Fruit fly (Drosophila melanogaster): ENCODE measurements around the gene CG14990.
A peak's percentile ranks its signal among the peaks of the same experiment; 100 is the strongest.

Gene CG14990

DNA sequence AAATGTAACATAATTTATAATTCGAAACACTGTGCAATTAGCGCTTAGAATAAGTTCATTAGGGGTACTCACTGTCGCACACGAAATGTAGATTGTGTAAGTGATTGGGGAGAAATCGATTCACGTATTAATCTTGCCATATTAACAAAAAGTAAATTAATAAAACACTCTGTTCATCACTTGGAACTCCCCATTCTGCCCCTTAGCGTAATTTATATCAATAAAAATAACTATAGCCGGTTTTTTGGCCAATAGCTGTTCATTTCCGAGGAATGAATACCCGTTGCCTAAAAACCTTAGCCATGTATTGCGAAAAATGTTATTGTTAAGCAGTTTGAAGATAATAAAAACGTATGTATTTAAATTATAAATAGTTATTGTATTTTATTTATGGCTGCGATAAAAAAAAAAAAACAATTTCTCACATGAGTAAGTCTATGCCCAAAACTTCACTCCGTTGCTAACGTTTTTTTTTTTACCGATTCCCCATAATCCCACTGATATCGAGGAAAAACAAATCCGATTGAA is 33.6 kb upstream of the CG14990 start, which contains the start of gene Ugt305A1 (continued):
- no peak for TF ChIP-seq inv (GFP tag; IDR thresholded peaks at IDR 0.05; ENCODE audit: partially characterized antibody)
- no peak for TF ChIP-seq exex (tag; optimal IDR thresholded peaks at IDR 0.05)
- no peak for TF ChIP-seq Fer3 (tag; optimal IDR thresholded peaks at IDR 0.05)
- peak; percentile 78 for TF ChIP-seq sens (GFP tag)
- no peak for TF ChIP-seq mirr (GFP tag; optimal IDR thresholded peaks at IDR 0.05)
- no peak for TF ChIP-seq Sry-β (GFP tag; optimal IDR thresholded peaks at IDR 0.05)
- TF ChIP-seq CG2120 (GFP tag; optimal IDR thresholded peaks at IDR 0.05) = peak; percentile 30
- TF ChIP-seq CG2202 (tag; optimal IDR thresholded peaks at IDR 0.05) = no peak
- no peak for TF ChIP-seq prd (optimal IDR thresholded peaks at IDR 0.05)
- peak; percentile 26; the same call in 1 of the 3 replicates for TF ChIP-seq prd (GFP tag; IDR thresholded peaks at IDR 0.05)
- TF ChIP-seq ara (GFP tag; IDR thresholded peaks at IDR 0.05) = no peak
- TF ChIP-seq CG10543 (GFP tag; optimal IDR thresholded peaks at IDR 0.05) = no peak
- TF ChIP-seq CG16813 (GFP tag; IDR thresholded peaks at IDR 0.05; ENCODE audit: partially characterized antibody) = no peak
- TF ChIP-seq luna (GFP tag; optimal IDR thresholded peaks at IDR 0.05) = no peak
- TF ChIP-seq BEAF-32 (GFP tag; optimal IDR thresholded peaks at IDR 0.05) = no peak
- no peak for TF ChIP-seq CG17359 (tag; optimal IDR thresholded peaks at IDR 0.05)
- no peak for TF ChIP-seq tll (GFP tag; optimal IDR thresholded peaks at IDR 0.05)
- TF ChIP-seq pnt (GFP tag; optimal IDR thresholded peaks at IDR 0.05) = no peak
- TF ChIP-seq Atf-2 (GFP tag; optimal IDR thresholded peaks at IDR 0.05) = no peak
- TF ChIP-seq CG34376 (GFP tag; optimal IDR thresholded peaks at IDR 0.05) = peak; percentile 6
- peak; percentile 39; the same call in 1 of the 2 replicates for TF ChIP-seq CG32532 (GFP tag; IDR thresholded peaks at IDR 0.05)
- TF ChIP-seq CG17802 (tag; optimal IDR thresholded peaks at IDR 0.05) = no peak
- TF ChIP-seq pb (GFP tag; optimal IDR thresholded peaks at IDR 0.05) = no peak

DNA sequence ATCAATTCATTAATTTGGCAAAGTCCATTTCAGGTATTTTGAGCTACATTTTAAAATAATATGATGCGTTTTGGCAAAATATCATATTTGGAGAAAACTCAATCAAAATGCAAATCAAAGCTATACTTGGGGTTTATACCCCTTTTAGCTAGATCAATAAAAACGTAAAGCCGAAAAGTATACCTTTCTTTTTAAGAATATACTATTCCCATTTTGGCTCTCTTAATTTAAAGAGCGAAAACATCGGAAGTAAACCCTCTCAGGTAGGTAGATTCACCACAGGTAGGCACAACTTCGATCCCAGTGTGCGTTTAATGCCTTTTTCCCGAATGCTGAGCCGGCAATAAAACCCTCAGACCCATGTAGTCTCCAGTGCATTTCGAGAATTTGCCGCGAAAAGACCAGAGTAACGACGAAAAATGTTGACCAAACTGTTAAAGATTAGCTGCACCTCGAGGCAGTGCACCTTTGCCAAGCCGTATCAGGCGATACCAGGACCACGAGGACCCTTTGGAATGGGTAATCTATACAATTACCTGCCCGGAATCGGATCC is 31.0 kb upstream of the CG14990 start, which contains the start of gene dib:
Gene dib (plus strand): TSS at position 372 of the 554 bp plus-strand sequence.
- TF ChIP-seq CG3163 (GFP tag; optimal IDR thresholded peaks at IDR 0.05) (peak; percentile 96), vnd (GFP tag; IDR thresholded peaks at IDR 0.05; ENCODE audit: partially characterized antibody) (no peak), Lim3 (GFP tag; IDR thresholded peaks at IDR 0.05) (no peak), usp (GFP tag; optimal IDR thresholded peaks at IDR 0.05) (no peak), sens (GFP tag) (peak; percentile 57), Sry-δ (GFP tag; optimal IDR thresholded peaks at IDR 0.05) (no peak), CG11247 (GFP tag; IDR thresholded peaks at IDR 0.05) (no peak), CG13894 (tag; optimal IDR thresholded peaks at IDR 0.05) (no peak), gfzf (GFP tag; optimal IDR thresholded peaks at IDR 0.05) (no peak), Kr (GFP tag; optimal IDR thresholded peaks at IDR 0.05) (peak; percentile 46), caup (GFP tag; optimal IDR thresholded peaks at IDR 0.05; ENCODE audit: severe bottlenecking) (no peak), Trl (optimal IDR thresholded peaks at IDR 0.05) (peak; percentile 46 to 57), Trl (GFP tag; optimal IDR thresholded peaks at IDR 0.05) (no peak), Meics (GFP tag; optimal IDR thresholded peaks at IDR 0.05) (no peak), unpg (GFP tag; optimal IDR thresholded peaks at IDR 0.05) (no peak), D19B (GFP tag; optimal IDR thresholded peaks at IDR 0.05) (no peak), CG5180 (GFP tag; optimal IDR thresholded peaks at IDR 0.05) (no peak), Asciz (GFP tag; optimal IDR thresholded peaks at IDR 0.05) (no peak), CG14965 (GFP tag; optimal IDR thresholded peaks at IDR 0.05; ENCODE audit: borderline replicate concordance) (no peak), salm (tag; optimal IDR thresholded peaks at IDR 0.05) (no peak), CG9817 (tag; optimal IDR thresholded peaks at IDR 0.05) (no peak), stc (GFP tag; IDR thresholded peaks at IDR 0.05) (no peak), CG17359 (tag; optimal IDR thresholded peaks at IDR 0.05) (no peak), lmd (GFP tag; IDR thresholded peaks at IDR 0.05) (no peak), CG8944 (GFP tag; optimal IDR thresholded peaks at IDR 0.05) (no peak), cad (GFP tag; optimal IDR thresholded peaks at IDR 0.05) (peak; percentile 94), pfk (GFP tag; optimal IDR thresholded peaks at IDR 0.05) (no peak), zen (tag; optimal IDR thresholded peaks at IDR 0.05) (peak; percentile 67), mirr (GFP tag; optimal IDR thresholded peaks at IDR 0.05) (no peak), insv (GFP tag; optimal IDR thresholded peaks at IDR 0.05) (no peak)

Data from whole organism, embryonic.